Comparison of ENCODE assay signal across 4 fruit fly cellular contexts in the genomic region with DNA sequence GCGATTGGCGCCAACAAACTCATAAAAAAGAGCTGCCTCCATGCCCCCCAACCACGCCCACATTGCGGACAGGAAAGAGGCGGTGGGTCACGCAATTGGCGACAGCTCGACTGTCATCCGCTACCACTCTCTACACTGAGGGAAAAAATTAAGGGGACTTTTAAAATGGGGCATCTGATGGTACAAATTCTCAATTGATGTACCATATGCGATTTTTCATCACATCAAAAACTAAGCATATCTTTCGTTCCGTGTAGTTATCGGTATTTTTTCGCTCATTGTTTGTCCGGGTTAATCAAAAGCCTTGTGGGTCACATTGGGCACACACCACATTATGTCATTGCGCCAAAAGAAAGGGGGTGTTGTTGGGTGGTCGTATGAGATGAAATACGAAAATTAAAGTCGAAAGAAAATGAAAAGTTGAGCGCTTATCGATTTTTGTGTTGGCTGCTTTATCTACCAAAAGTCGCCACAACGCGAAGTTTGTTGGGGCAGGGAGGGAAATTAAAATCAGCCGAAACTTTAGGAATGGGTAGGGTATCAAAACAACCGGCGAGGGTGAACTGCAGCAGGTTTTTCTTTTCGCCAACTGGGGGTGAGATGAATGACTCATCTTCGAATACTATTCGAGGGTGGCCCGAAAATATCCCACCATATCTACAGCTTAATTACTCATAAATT.
TF ChIP-seq lines count a peak whose summit lies in the region.

No protein-coding gene starts in this region.

- no peak for TF ChIP-seq CTCF in whole organism, embryonic (GFP tag; optimal IDR thresholded peaks at IDR 0.05; lab: Kevin White, UChicago)

TF ChIP-seq in whole organism, embryonic, 481 proteins besides CTCF, POLR2A, EP300 and RAD21 (continues in another document):
- TF ChIP-seq rib (GFP tag; IDR thresholded peaks at IDR 0.05; lab: Robert Waterston, UW) (0 out of 2 replicates have a peak, but pooled peaks have one; percentile 37), vnd (GFP tag; IDR thresholded peaks at IDR 0.05; lab: Robert Waterston, UW; ENCODE audit: partially characterized antibody) (no peak), CG6272 (GFP tag; IDR thresholded peaks at IDR 0.05; lab: Robert Waterston, UW) (0 out of 2 replicates have a peak, but pooled peaks have one; percentile 9), Ets97D (GFP tag; optimal IDR thresholded peaks at IDR 0.05; lab: Kevin White, UChicago) (no peak), Atf3 (GFP tag; optimal IDR thresholded peaks at IDR 0.05; lab: Kevin White, UChicago) (peak; percentile 12), sr (GFP tag; IDR thresholded peaks at IDR 0.05; lab: Robert Waterston, UW) (no peak), CG14667 (GFP tag; IDR thresholded peaks at IDR 0.05; lab: Robert Waterston, UW) (no peak), Dek (tag; optimal IDR thresholded peaks at IDR 0.05; lab: Kevin White, UChicago) (peak; percentile 40), CG6854 (GFP tag; optimal IDR thresholded peaks at IDR 0.05; lab: Kevin White, UChicago) (peak; percentile 43), CG12942 (GFP tag; optimal IDR thresholded peaks at IDR 0.05; lab: Kevin White, UChicago) (no peak), cwo (GFP tag; optimal IDR thresholded peaks at IDR 0.05; lab: Kevin White, UChicago) (peak; percentile 37), slbo (GFP tag; IDR thresholded peaks at IDR 0.05; lab: Robert Waterston, UW) (peak; percentile 65), Fer2 (tag; optimal IDR thresholded peaks at IDR 0.05; lab: Kevin White, UChicago) (no peak), Side (GFP tag; optimal IDR thresholded peaks at IDR 0.05; lab: Kevin White, UChicago) (peak; percentile 54), lab (GFP tag; optimal IDR thresholded peaks at IDR 0.05; lab: Kevin White, UChicago) (peak; percentile 82), CG4854 (GFP tag; optimal IDR thresholded peaks at IDR 0.05; lab: Kevin White, UChicago) (peak; percentile 13), sima (GFP tag; optimal IDR thresholded peaks at IDR 0.05; lab: Kevin White, UChicago) (no peak), CG13624 (GFP tag; optimal IDR thresholded peaks at IDR 0.05; lab: Kevin White, UChicago) (peak; percentile 36), tap (tag; optimal IDR thresholded peaks at IDR 0.05; lab: Kevin White, UChicago) (no peak), amos (GFP tag; IDR thresholded peaks at IDR 0.05; lab: Robert Waterston, UW; ENCODE audit: partially characterized antibody) (no peak)

TF ChIP-seq in whole organism, prepupa, 60 proteins besides CTCF, POLR2A, EP300 and RAD21:
- TF ChIP-seq CG6808 (GFP tag; optimal IDR thresholded peaks at IDR 0.05; lab: Kevin White, UChicago) (no peak), CG11902 (GFP tag; optimal IDR thresholded peaks at IDR 0.05; lab: Kevin White, UChicago) (no peak), svp (GFP tag; lab: Kevin White, UChicago) (peak; percentile 48), Lpt (GFP tag; optimal IDR thresholded peaks at IDR 0.05; lab: Kevin White, UChicago) (no peak), vri (GFP tag; optimal IDR thresholded peaks at IDR 0.05; lab: Kevin White, UChicago) (peak; percentile 56), CG6163 (GFP tag; IDR thresholded peaks at IDR 0.05; lab: Robert Waterston, UW) (peak; percentile 45; the same call in 1 of the 3 replicates)
TF ChIP-seq in whole organism, prepupa: peak in this region for 3.

TF ChIP-seq in whole organism, pupa, 21 proteins besides CTCF, POLR2A, EP300 and RAD21:
- TF ChIP-seq fd96Ca (GFP tag; IDR thresholded peaks at IDR 0.05; lab: Robert Waterston, UW) (0 out of 3 replicates have a peak, but pooled peaks have one; percentile 24), CG10348 (GFP tag; IDR thresholded peaks at IDR 0.05; lab: Robert Waterston, UW) (no peak)

TF ChIP-seq in whole organism, wandering third instar larva, 38 proteins besides CTCF, POLR2A, EP300 and RAD21:
- TF ChIP-seq br (GFP tag; optimal IDR thresholded peaks at IDR 0.05; lab: Kevin White, UChicago): peak; percentile 9
- TF ChIP-seq OdsH (GFP tag; optimal IDR thresholded peaks at IDR 0.05; lab: Kevin White, UChicago): no peak
- TF ChIP-seq Jra (GFP tag; optimal IDR thresholded peaks at IDR 0.05; lab: Kevin White, UChicago): no peak
- no peak for TF ChIP-seq lola (GFP tag; optimal IDR thresholded peaks at IDR 0.05; lab: Kevin White, UChicago)
- TF ChIP-seq Sp1 (GFP tag; optimal IDR thresholded peaks at IDR 0.05; lab: Kevin White, UChicago): no peak
- peak; percentile 13 for TF ChIP-seq fru (GFP tag; optimal IDR thresholded peaks at IDR 0.05; lab: Kevin White, UChicago)
- no peak for TF ChIP-seq ey (GFP tag; optimal IDR thresholded peaks at IDR 0.05; lab: Kevin White, UChicago)
- TF ChIP-seq h (GFP tag; optimal IDR thresholded peaks at IDR 0.05; lab: Kevin White, UChicago): peak; percentile 28
TF ChIP-seq in whole organism, wandering third instar larva: peak in this region for 3.
